Fruit fly (Drosophila melanogaster) whole organism, embryonic: ENCODE results near the gene Tep4.

Experiments used
- Blimp-1 ChIP-seq: fragments of 200-800 bp; sonication (Bioruptor generic); optimal IDR thresholded peaks from 3 replicates; lab custom pipeline; 2018; ENCODE audit warnings: missing biosample characterization, missing genetic modification characterization, mild to moderate bottlenecking, moderate library complexity, missing genetic modification reagents
- CG10543 ChIP-seq: fragments of 200-800 bp; sonication (Bioruptor generic); optimal IDR thresholded peaks from 3 replicates; lab custom pipeline; 2017; ENCODE audit warnings: missing biosample characterization, mild to moderate bottlenecking, missing genetic modification characterization, moderate library complexity
- CG11085 ChIP-seq: fragments of 200-800 bp; sonication (Bioruptor generic); IDR thresholded peaks from 2 replicates; pipeline ENCODE4 v1.3.6; 2022; ENCODE audit warnings: missing biosample characterization, missing genetic modification characterization
- CG11560 ChIP-seq: fragments of 200-800 bp; sonication (Bioruptor generic); IDR thresholded peaks from 3 replicates; pipeline ENCODE4 v1.3.6; 2022; ENCODE audit warnings: missing biosample characterization, missing genetic modification characterization
- CG13624 ChIP-seq: fragments of 200-800 bp; sonication (Bioruptor generic); optimal IDR thresholded peaks from 2 replicates; lab custom pipeline; 2016; ENCODE audit warnings: missing biosample characterization, missing genetic modification characterization
- CG13775 ChIP-seq: fragments of 200-800 bp; sonication (Bioruptor generic); optimal IDR thresholded peaks from 3 replicates; lab custom pipeline; 2017; ENCODE audit warnings: missing biosample characterization, mild to moderate bottlenecking, missing genetic modification characterization
- CG14014 ChIP-seq: fragments of 200-800 bp; sonication (Bioruptor generic); IDR thresholded peaks from 2 replicates; pipeline ENCODE4 v1.3.6; 2022; ENCODE audit warnings: missing biosample characterization, missing genetic modification characterization
- CG14050 ChIP-seq: fragments of 200-800 bp; sonication (Bioruptor generic); IDR thresholded peaks from 3 replicates; pipeline ENCODE4 v1.3.6; 2022; ENCODE audit warnings: missing biosample characterization, missing genetic modification characterization
- CG18262 ChIP-seq: fragments of 200-800 bp; optimal IDR thresholded peaks from 3 replicates; lab custom pipeline; 2019; ENCODE audit warnings: missing biosample characterization, mild to moderate bottlenecking, missing genetic modification characterization, moderate library complexity
- CG18599 ChIP-seq: fragments of 200-800 bp; sonication (Bioruptor generic); optimal IDR thresholded peaks from 3 replicates; lab custom pipeline; 2017; ENCODE audit warnings: missing biosample characterization, missing genetic modification characterization, mild to moderate bottlenecking, moderate library complexity, missing genetic modification reagents
- CG31388 ChIP-seq: fragments of 200-800 bp; sonication (Bioruptor generic); optimal IDR thresholded peaks from 2 replicates; lab custom pipeline; 2016; ENCODE audit warnings: missing biosample characterization, missing genetic modification characterization
- CG4707 ChIP-seq: fragments of 200-800 bp; sonication (Bioruptor generic); optimal IDR thresholded peaks from 2 replicates; lab custom pipeline; 2018; ENCODE audit warnings: missing biosample characterization, mild to moderate bottlenecking, missing genetic modification characterization, moderate library complexity
- CG4854 ChIP-seq: fragments of 200-800 bp; sonication (Bioruptor generic); optimal IDR thresholded peaks from 2 replicates; lab custom pipeline; 2016; ENCODE audit warnings: missing biosample characterization, missing genetic modification characterization, inconsistent platforms
- CG6175 ChIP-seq: fragments of 200-800 bp; sonication (Bioruptor generic); IDR thresholded peaks from 3 replicates; pipeline ENCODE4 v1.3.6; 2022; ENCODE audit warnings: missing biosample characterization, missing genetic modification characterization
- CG8944 ChIP-seq: fragments of 200-800 bp; sonication (Bioruptor generic); optimal IDR thresholded peaks from 3 replicates; lab custom pipeline; 2016; ENCODE audit warnings: missing biosample characterization, missing genetic modification characterization
- CG9797 ChIP-seq: fragments of 200-800 bp; sonication (Bioruptor generic); optimal IDR thresholded peaks from 3 replicates; lab custom pipeline; 2018; ENCODE audit warnings: missing biosample characterization, mild to moderate bottlenecking, missing genetic modification characterization
- CoRest ChIP-seq: fragments of 200-800 bp; sonication (Bioruptor generic); optimal IDR thresholded peaks from 3 replicates; lab custom pipeline; 2018; ENCODE audit warnings: missing biosample characterization, mild to moderate bottlenecking, missing genetic modification characterization, moderate library complexity
- E2f1 ChIP-seq: fragments of 200-800 bp; sonication (Bioruptor generic); IDR thresholded peaks from 2 replicates; pipeline ENCODE4 v1.3.6; 2022; ENCODE audit warnings: missing biosample characterization, missing genetic modification characterization
- Gsc ChIP-seq: fragments of 200-800 bp; sonication (Bioruptor generic); IDR thresholded peaks from 2 replicates; pipeline ENCODE4 v1.3.6; 2022; ENCODE audit warnings: missing biosample characterization, missing genetic modification characterization
- Hey ChIP-seq: fragments of 200-800 bp; sonication (Bioruptor generic); optimal IDR thresholded peaks from 3 replicates; lab custom pipeline; 2018; ENCODE audit warnings: missing biosample characterization, mild to moderate bottlenecking, missing genetic modification characterization
- Hmr ChIP-seq: fragments of 200-800 bp; sonication (Bioruptor generic); optimal IDR thresholded peaks from 3 replicates; lab custom pipeline; 2017; ENCODE audit warnings: mild to moderate bottlenecking, missing biosample characterization, missing genetic modification reagents, missing genetic modification characterization
- Lim3 ChIP-seq: fragments of 200-800 bp; sonication (Bioruptor generic); IDR thresholded peaks from 2 replicates; pipeline ENCODE4 v1.3.6; 2022; ENCODE audit warnings: missing biosample characterization, missing genetic modification characterization
- Lpt ChIP-seq: fragments of >200 bp; optimal IDR thresholded peaks from 2 replicates; lab custom pipeline; 2018; ENCODE audit warnings: missing biosample characterization, missing genetic modification characterization
- Max ChIP-seq: fragments of 200-800 bp; sonication (Bioruptor generic); optimal IDR thresholded peaks from 2 replicates; lab custom pipeline; 2016; ENCODE audit warnings: missing biosample characterization, mild to moderate bottlenecking, missing genetic modification characterization
- Myb ChIP-seq: fragments of 200-800 bp; sonication (Bioruptor generic); optimal IDR thresholded peaks from 2 replicates; lab custom pipeline; 2016; ENCODE audit warnings: missing biosample characterization, missing genetic modification characterization
- Nf-YB ChIP-seq: fragments of 200-800 bp; sonication (Bioruptor generic); optimal IDR thresholded peaks from 3 replicates; lab custom pipeline; 2019; ENCODE audit warnings: missing biosample characterization, mild to moderate bottlenecking, missing genetic modification characterization, moderate library complexity
- Optix ChIP-seq: fragments of 200-800 bp; sonication (Bioruptor generic); IDR thresholded peaks from 3 replicates; pipeline ENCODE4 v1.3.6; 2022; ENCODE audit warnings: missing biosample characterization, missing genetic modification characterization
- Sry-β ChIP-seq: fragments of 200-800 bp; sonication (Bioruptor generic); optimal IDR thresholded peaks from 2 replicates; lab custom pipeline; 2018; ENCODE audit warnings: missing biosample characterization, mild to moderate bottlenecking, missing genetic modification characterization, moderate library complexity
- Trl ChIP-seq, 3 experiments: fragments of >200 bp in 2 of 3; fragments of 200-800 bp in 1 of 3; sonication (Bioruptor generic) in 1 of 3; optimal IDR thresholded peaks; 2 replicates in 1 of 3; 3 replicates in 2 of 3; lab custom pipeline; 2016 to 2017; ENCODE audit warnings: missing biosample characterization in 1 of 3, missing genetic modification characterization in 1 of 3
- cato ChIP-seq: fragments of 200-800 bp; sonication (Bioruptor generic); optimal IDR thresholded peaks from 2 replicates; lab custom pipeline; 2016; ENCODE audit warnings: missing biosample characterization, missing genetic modification characterization, borderline replicate concordance
- caup ChIP-seq: fragments of 200-800 bp; sonication (Bioruptor generic); optimal IDR thresholded peaks from 3 replicates; lab custom pipeline; 2017; ENCODE audit warnings: missing biosample characterization, mild to moderate bottlenecking, missing genetic modification characterization, moderate library complexity; ENCODE audit not compliant: severe bottlenecking
- crp ChIP-seq, 2 experiments: fragments of 200-800 bp; sonication (Bioruptor generic); optimal IDR thresholded peaks; 2 replicates in 1 of 2; 3 replicates in 1 of 2; lab custom pipeline; 2017; ENCODE audit warnings: missing biosample characterization in 2 of 2, missing genetic modification characterization in 2 of 2, mild to moderate bottlenecking in 1 of 2, moderate library complexity in 1 of 2
- dimm ChIP-seq: fragments of 200-800 bp; sonication (Bioruptor generic); IDR thresholded peaks from 2 replicates; pipeline ENCODE4 v1.3.6; 2022; ENCODE audit warnings: missing biosample characterization, missing genetic modification characterization
- disco-r ChIP-seq: fragments of 200-800 bp; sonication (Bioruptor generic); optimal IDR thresholded peaks from 2 replicates; lab custom pipeline; 2016; ENCODE audit warnings: missing biosample characterization, missing genetic modification characterization
- en ChIP-seq: fragments of 200-800 bp; sonication (Bioruptor generic); optimal IDR thresholded peaks from 2 replicates; lab custom pipeline; 2016; ENCODE audit warnings: missing biosample characterization, missing genetic modification characterization
- exex ChIP-seq: fragments of 200-800 bp; sonication (Bioruptor generic); optimal IDR thresholded peaks from 4 replicates; lab custom pipeline; 2018; ENCODE audit warnings: missing biosample characterization, mild to moderate bottlenecking, missing genetic modification characterization, moderate library complexity
- fru ChIP-seq: fragments of >200 bp; optimal IDR thresholded peaks from 2 replicates; lab custom pipeline; 2017
- gfzf ChIP-seq: fragments of 200-800 bp; sonication (Bioruptor generic); optimal IDR thresholded peaks from 2 replicates; lab custom pipeline; 2016; ENCODE audit warnings: missing biosample characterization, mild to moderate bottlenecking, missing genetic modification characterization, moderate library complexity
- grn ChIP-seq: fragments of 200-800 bp; sonication (Bioruptor generic); optimal IDR thresholded peaks from 3 replicates; lab custom pipeline; 2017; ENCODE audit warnings: missing biosample characterization, missing genetic modification characterization
- gsb ChIP-seq: fragments of 200-800 bp; sonication (Bioruptor generic); IDR thresholded peaks from 2 replicates; pipeline ENCODE4 v1.3.6; 2022; ENCODE audit warnings: missing biosample characterization, missing genetic modification characterization
- jumu ChIP-seq: fragments of 200-800 bp; sonication (Bioruptor generic); optimal IDR thresholded peaks from 3 replicates; lab custom pipeline; 2016; ENCODE audit warnings: missing biosample characterization, missing genetic modification characterization
- maf-S ChIP-seq: fragments of 200-800 bp; sonication (Bioruptor generic); optimal IDR thresholded peaks from 2 replicates; lab custom pipeline; 2016; ENCODE audit warnings: missing biosample characterization, missing genetic modification characterization
- onecut ChIP-seq: fragments of 200-800 bp; sonication (Bioruptor generic); IDR thresholded peaks from 2 replicates; pipeline ENCODE4 v1.3.6; 2022; ENCODE audit warnings: missing biosample characterization, missing genetic modification characterization
- org-1 ChIP-seq: fragments of 200-800 bp; sonication (Bioruptor generic); optimal IDR thresholded peaks from 2 replicates; lab custom pipeline; 2017; ENCODE audit warnings: missing biosample characterization, missing genetic modification characterization
- ranshi ChIP-seq: fragments of 200-800 bp; sonication (Bioruptor generic); IDR thresholded peaks from 2 replicates; pipeline ENCODE4 v1.3.6; 2022; ENCODE audit warnings: missing biosample characterization, missing genetic modification characterization
- row ChIP-seq: fragments of 200-800 bp; sonication (Bioruptor generic); IDR thresholded peaks from 3 replicates; pipeline ENCODE4 v1.3.6; 2022; ENCODE audit warnings: missing biosample characterization, missing genetic modification characterization
- sima ChIP-seq: fragments of 200-800 bp; sonication (Bioruptor generic); optimal IDR thresholded peaks from 2 replicates; lab custom pipeline; 2016; ENCODE audit warnings: missing biosample characterization, missing genetic modification characterization
- sr ChIP-seq: fragments of 200-800 bp; sonication (Bioruptor generic); IDR thresholded peaks from 3 replicates; pipeline ENCODE4 v1.3.6; 2022; ENCODE audit warnings: missing biosample characterization, missing genetic modification characterization
- stc ChIP-seq: fragments of 200-800 bp; sonication (Bioruptor generic); IDR thresholded peaks from 2 replicates; pipeline ENCODE4 v1.3.6; 2022; ENCODE audit warnings: missing biosample characterization, missing genetic modification characterization
- wdn ChIP-seq: fragments of 200-800 bp; sonication (Bioruptor generic); IDR thresholded peaks from 2 replicates; pipeline ENCODE4 v1.3.6; 2022; ENCODE audit warnings: missing biosample characterization, missing genetic modification characterization
- yki ChIP-seq: fragments of >200 bp; optimal IDR thresholded peaks from 3 replicates; lab custom pipeline; 2018
- zfh2 ChIP-seq: fragments of 200-800 bp; sonication (Bioruptor generic); optimal IDR thresholded peaks from 2 replicates; lab custom pipeline; 2016; ENCODE audit warnings: missing biosample characterization, missing genetic modification characterization

The Tep4 gene

dm6 chr2L:19528308-19528707 lies 20.0 kb upstream of the Tep4 start (continued):
- peak; percentile 65; the same call in 1 of the 3 replicates for TF ChIP-seq sr
- peak; percentile 59 for TF ChIP-seq dimm (GFP tag; lab: Robert Waterston, UW)
- TF ChIP-seq CG18262 (tag; lab: Kevin White, UChicago) = peak; percentile 83
- TF ChIP-seq jumu = peak; percentile 89
- TF ChIP-seq CG6175 (GFP tag; lab: Robert Waterston, UW) = peak; percentile 94
- TF ChIP-seq CG13624 = peak; percentile 98
- peak; percentile 82 for TF ChIP-seq Nf-YB (GFP tag; lab: Kevin White, UChicago)
- TF ChIP-seq CG10543 (GFP tag; lab: Kevin White, UChicago) = peak; percentile 76
- TF ChIP-seq Gsc (GFP tag; lab: Robert Waterston, UW) = peak; percentile 66
- peak; percentile 98 for TF ChIP-seq CG14014 (GFP tag; lab: Robert Waterston, UW)
- peak; percentile 79 for TF ChIP-seq cato
- TF ChIP-seq CG8944 (GFP tag; lab: Kevin White, UChicago) = peak; percentile 87
- peak; percentile 87 for TF ChIP-seq Myb (GFP tag; lab: Kevin White, UChicago)
- peak; percentile 35 for TF ChIP-seq grn (GFP tag; lab: Kevin White, UChicago)
- peak; percentile 94 for TF ChIP-seq Max (GFP tag; lab: Kevin White, UChicago)
- peak; percentile 88 for TF ChIP-seq CG11560 (tag; lab: Robert Waterston, UW)
- TF ChIP-seq Optix (GFP tag; lab: Robert Waterston, UW) = peak; percentile 82
- TF ChIP-seq Lim3 (GFP tag; lab: Robert Waterston, UW) = peak; percentile 79
- peak; percentile 82 for TF ChIP-seq Blimp-1
- TF ChIP-seq CG11085 = peak; percentile 92
- peak; percentile 96 for TF ChIP-seq CoRest
- no peak for TF ChIP-seq yki (lab: Kevin White, UChicago)
- TF ChIP-seq Trl (optimal IDR thresholded peaks at IDR 0.05; lab: Kevin White, UChicago) = peak in 1 of 2 experiments; percentile 82
- TF ChIP-seq Trl (GFP tag; optimal IDR thresholded peaks at IDR 0.05; lab: Kevin White, UChicago) = peak; percentile 90
- TF ChIP-seq row (GFP tag; lab: Robert Waterston, UW) = peak; percentile 98
- TF ChIP-seq onecut (GFP tag; lab: Robert Waterston, UW) = peak; percentile 80
- peak; percentile 94 for TF ChIP-seq disco-r (GFP tag; lab: Kevin White, UChicago)
- TF ChIP-seq zfh2 (GFP tag; lab: Kevin White, UChicago) = peak; percentile 97
- peak; percentile 94 for TF ChIP-seq CG4854 (GFP tag; lab: Kevin White, UChicago)
- peak; percentile 94 for TF ChIP-seq CG14050 (GFP tag; lab: Robert Waterston, UW)
- no peak for TF ChIP-seq fru (lab: Kevin White, UChicago)
- peak; percentile 99 for TF ChIP-seq Hmr (GFP tag; lab: Kevin White, UChicago)
- TF ChIP-seq org-1 (GFP tag; lab: Kevin White, UChicago) = peak; percentile 95
- peak; percentile 96 for TF ChIP-seq wdn (GFP tag; lab: Robert Waterston, UW)
- no peak for TF ChIP-seq gfzf (GFP tag; lab: Kevin White, UChicago)
- TF ChIP-seq CG18599 (GFP tag; lab: Kevin White, UChicago) = peak; percentile 99
- TF ChIP-seq CG13775 (GFP tag; lab: Kevin White, UChicago) = peak; percentile 94
- no peak for TF ChIP-seq Lpt (GFP tag; lab: Kevin White, UChicago)
- peak; percentile 26 for TF ChIP-seq en
- no peak for TF ChIP-seq Sry-β (GFP tag; lab: Kevin White, UChicago)
- peak; percentile 96 for TF ChIP-seq ranshi (GFP tag; lab: Robert Waterston, UW)
- peak; percentile 97 for TF ChIP-seq gsb (GFP tag; lab: Robert Waterston, UW)
- TF ChIP-seq caup (GFP tag; lab: Kevin White, UChicago) = peak; percentile 97
- TF ChIP-seq exex (tag; lab: Kevin White, UChicago) = peak; percentile 90
- peak; percentile 58 for TF ChIP-seq CG4707 (GFP tag; lab: Kevin White, UChicago)
- peak; percentile 95 for TF ChIP-seq E2f1
- TF ChIP-seq Hey (tag; lab: Kevin White, UChicago) = peak; percentile 81
- peak; percentile 96 for TF ChIP-seq maf-S (GFP tag; lab: Kevin White, UChicago)
- no peak for TF ChIP-seq CG9797 (GFP tag; lab: Kevin White, UChicago)
- peak in 1 of 2 experiments; percentile 54 for TF ChIP-seq crp (GFP tag; optimal IDR thresholded peaks at IDR 0.05; lab: Kevin White, UChicago)
- peak; percentile 92 for TF ChIP-seq stc (GFP tag; lab: Robert Waterston, UW)
- peak; percentile 83 for TF ChIP-seq CG31388
- peak; percentile 84 for TF ChIP-seq sima
